Worm (Caenorhabditis elegans) whole organism, early embryonic: ENCODE results near the gene str-196.

ENCODE experiments used
- B0310.2 ChIP-seq: sonication (generic microtip); optimal IDR thresholded peaks from 2 replicates; lab custom pipeline; 2016; ENCODE audit warnings: mild to moderate bottlenecking, missing genetic modification characterization, missing compliant biosample characterization
- F13C5.2 ChIP-seq: sonication (generic microtip); optimal IDR thresholded peaks from 2 replicates; lab custom pipeline; 2017; ENCODE audit warnings: mild to moderate bottlenecking, missing genetic modification characterization, inconsistent platforms, missing compliant biosample characterization
- aly-1 ChIP-seq: sonication (generic microtip); optimal IDR thresholded peaks from 2 replicates; lab custom pipeline; 2016; ENCODE audit warnings: missing genetic modification characterization, missing compliant biosample characterization
- ama-1 ChIP-seq: fragments of 150-350 bp; optimal IDR thresholded peaks from 2 replicates; lab custom pipeline; 2014
- ceh-13 ChIP-seq: fragments of 200-800 bp; sonication (Bioruptor generic); optimal IDR thresholded peaks from 2 replicates; lab custom pipeline; 2018; ENCODE audit warnings: mild to moderate bottlenecking, missing genetic modification characterization, missing compliant biosample characterization
- ceh-36 ChIP-seq: sonication (generic microtip); optimal IDR thresholded peaks from 2 replicates; lab custom pipeline; 2016; ENCODE audit warnings: missing genetic modification characterization, inconsistent platforms, missing compliant biosample characterization
- ets-7 ChIP-seq: sonication (generic microtip); optimal IDR thresholded peaks from 2 replicates; lab custom pipeline; 2016; ENCODE audit warnings: missing genotype, missing genetic modification characterization, missing compliant biosample characterization
- hmbx-1 ChIP-seq: sonication (generic microtip); optimal IDR thresholded peaks from 2 replicates; lab custom pipeline; 2016; ENCODE audit warnings: mild to moderate bottlenecking, missing genetic modification characterization, missing compliant biosample characterization
- hmg-4 ChIP-seq: fragments of 200-800 bp; sonication (Bioruptor generic); optimal IDR thresholded peaks from 2 replicates; lab custom pipeline; 2018; ENCODE audit warnings: mild to moderate bottlenecking, missing genetic modification characterization, missing compliant biosample characterization
- sea-1 ChIP-seq: fragments of 200-800 bp; sonication (Bioruptor generic); conservative IDR thresholded peaks from 2 replicates; pipeline ENCODE4 v1.3.6; 2022; ENCODE audit warnings: missing genetic modification characterization, missing compliant biosample characterization

Gene str-196

DNA sequence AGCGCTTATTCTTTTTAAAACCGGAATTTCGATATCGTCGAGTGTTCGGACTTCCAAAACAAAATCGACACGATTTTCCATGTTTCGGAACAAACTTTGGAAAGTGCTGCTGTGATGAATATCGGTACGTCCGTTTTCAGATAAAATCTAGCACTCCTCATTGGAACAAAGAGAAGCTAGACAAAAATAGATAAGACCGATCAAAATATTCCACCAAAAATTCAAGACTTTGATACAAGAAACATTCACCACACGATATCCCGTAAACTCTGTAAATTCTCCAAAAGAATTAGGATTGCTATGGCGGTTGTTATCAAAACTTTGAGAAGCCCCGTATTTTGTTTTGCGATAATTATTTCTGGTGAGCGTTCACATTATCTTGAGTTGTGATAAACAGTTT, 51.6 kb downstream of the str-196 start, which contains the start of gene C14C6.3:
TSS of gene C14C6.3 (plus strand) at position 301 of the 400 bp plus-strand sequence.
- TF ChIP-seq sea-1 (GFP tag; lab: Robert Waterston, UW): no peak
- TF ChIP-seq ama-1 (lab: Kevin White, UChicago): no peak
- TF ChIP-seq F13C5.2 (tag; lab: Kevin White, UChicago): no peak
- TF ChIP-seq B0310.2 (tag; lab: Kevin White, UChicago): no peak
- no peak for TF ChIP-seq ceh-13
- no peak for TF ChIP-seq ets-7
- TF ChIP-seq ceh-36 (tag; lab: Kevin White, UChicago): no peak
- TF ChIP-seq hmbx-1: no peak
- TF ChIP-seq hmg-4 (GFP tag; lab: Kevin White, UChicago): no peak
- TF ChIP-seq aly-1 (tag; lab: Kevin White, UChicago): no peak
